Worm (Caenorhabditis elegans): Measurements from ENCODE around the gene K01G5.8.

ce11 chrIII:10721056-10721455 lies 19.5 kb downstream of the K01G5.8 start:
- no peak for TF ChIP-seq ama-1 (optimal IDR thresholded peaks at IDR 0.05)
- no peak for TF ChIP-seq scrt-1 (GFP tag; IDR thresholded peaks at IDR 0.05)
- TF ChIP-seq tbx-11 (GFP tag; IDR thresholded peaks at IDR 0.05): no peak
- no peak for TF ChIP-seq aly-1 (tag; optimal IDR thresholded peaks at IDR 0.05)
- no peak for TF ChIP-seq hmg-4 (GFP tag; optimal IDR thresholded peaks at IDR 0.05)
- TF ChIP-seq sea-1 (GFP tag; conservative IDR thresholded peaks at IDR 0.05): no peak
- no peak for TF ChIP-seq pes-1 (GFP tag; IDR thresholded peaks at IDR 0.05)
- TF ChIP-seq flt-1 (GFP tag; IDR thresholded peaks at IDR 0.05): no peak
- no peak for TF ChIP-seq ets-7 (tag; optimal IDR thresholded peaks at IDR 0.05)
- no peak for TF ChIP-seq F13C5.2 (tag; optimal IDR thresholded peaks at IDR 0.05)
- no peak for TF ChIP-seq hmbx-1 (tag; optimal IDR thresholded peaks at IDR 0.05)
- TF ChIP-seq hnd-1 (tag; optimal IDR thresholded peaks at IDR 0.05): no peak

Data from whole organism, early embryonic.